Worm (Caenorhabditis elegans): Measurements from ENCODE around the gene ugt-4.

- TF ChIP-seq zag-1 (tag; optimal IDR thresholded peaks at IDR 0.05) (no peak), mdl-1 (tag; optimal IDR thresholded peaks at IDR 0.05) (no peak), unc-62 (GFP tag; optimal IDR thresholded peaks at IDR 0.05) (no peak), lsy-2 (tag; optimal IDR thresholded peaks at IDR 0.05) (no peak), nhr-77 (tag; optimal IDR thresholded peaks at IDR 0.05) (no peak)
Observed at ce11 chrV:12747431-12747830, 47.7 kb downstream of the ugt-4 start, which contains the start of gene C15C8.4.
